Fruit fly (Drosophila melanogaster) whole organism, prepupa: ENCODE data around the gene Elovl7.

Source experiments
- CG10631 ChIP-seq: fragments of 200-800 bp; sonication (Bioruptor generic); optimal IDR thresholded peaks from 2 replicates; lab custom pipeline; 2016; ENCODE audit warnings: missing biosample characterization, missing genetic modification characterization
- CG10669 ChIP-seq: fragments of 200-800 bp; sonication (Bioruptor generic); optimal IDR thresholded peaks from 3 replicates; lab custom pipeline; 2018; ENCODE audit warnings: missing biosample characterization, mild to moderate bottlenecking, missing genetic modification characterization, moderate library complexity
- CG11294 ChIP-seq: fragments of 200-800 bp; sonication (Bioruptor generic); IDR thresholded peaks from 2 replicates; pipeline ENCODE4 v1.3.6; 2022; ENCODE audit warnings: missing biosample characterization, missing genetic modification characterization
- CG11902 ChIP-seq: fragments of 200-800 bp; sonication (Bioruptor generic); optimal IDR thresholded peaks from 3 replicates; lab custom pipeline; 2016; ENCODE audit warnings: missing biosample characterization, missing genetic modification characterization
- CG15336 ChIP-seq: fragments of 200-800 bp; sonication (Bioruptor generic); IDR thresholded peaks from 2 replicates; pipeline ENCODE4 v1.3.6; 2022; ENCODE audit warnings: missing biosample characterization, missing genetic modification characterization
- CG1621 ChIP-seq: fragments of 200-800 bp; sonication (Bioruptor generic); optimal IDR thresholded peaks from 3 replicates; lab custom pipeline; 2018; ENCODE audit warnings: missing biosample characterization, mild to moderate bottlenecking, missing genetic modification characterization
- CG16779 ChIP-seq: fragments of 200-800 bp; sonication (Bioruptor generic); optimal IDR thresholded peaks from 3 replicates; lab custom pipeline; 2017; ENCODE audit warnings: missing biosample characterization, mild to moderate bottlenecking, missing genetic modification characterization
- CG3032 ChIP-seq: fragments of 200-800 bp; optimal IDR thresholded peaks from 2 replicates; lab custom pipeline; 2019; ENCODE audit warnings: missing biosample characterization, mild to moderate bottlenecking, missing genetic modification characterization, moderate library complexity
- CG31627 ChIP-seq: fragments of 200-800 bp; sonication (Bioruptor generic); optimal IDR thresholded peaks from 3 replicates; lab custom pipeline; 2016; ENCODE audit warnings: missing biosample characterization, missing genetic modification characterization
- CG32006 ChIP-seq: fragments of 200-800 bp; sonication (Bioruptor generic); optimal IDR thresholded peaks from 3 replicates; lab custom pipeline; 2017; ENCODE audit warnings: missing biosample characterization, mild to moderate bottlenecking, missing genetic modification characterization
- CG4318 ChIP-seq: fragments of 200-800 bp; sonication (Bioruptor generic); optimal IDR thresholded peaks from 3 replicates; lab custom pipeline; 2017; ENCODE audit warnings: missing biosample characterization, mild to moderate bottlenecking, missing genetic modification characterization
- CG6276 ChIP-seq: fragments of 200-800 bp; sonication (Bioruptor generic); optimal IDR thresholded peaks from 2 replicates; lab custom pipeline; 2017; ENCODE audit warnings: missing biosample characterization, mild to moderate bottlenecking, missing genetic modification characterization
- CG6854 ChIP-seq: fragments of 200-800 bp; sonication (Bioruptor generic); optimal IDR thresholded peaks from 2 replicates; lab custom pipeline; 2017; ENCODE audit warnings: missing biosample characterization, mild to moderate bottlenecking, missing genetic modification characterization
- CG8119 ChIP-seq: fragments of 200-800 bp; sonication (Bioruptor generic); IDR thresholded peaks from 3 replicates; pipeline ENCODE4 v1.3.6; 2022; ENCODE audit warnings: missing biosample characterization, missing genetic modification characterization
- CG8319 ChIP-seq: fragments of 200-800 bp; sonication (Bioruptor generic); optimal IDR thresholded peaks from 3 replicates; lab custom pipeline; 2016; ENCODE audit warnings: missing biosample characterization, missing genetic modification characterization
- CG9139 ChIP-seq: fragments of 200-800 bp; sonication (Bioruptor generic); optimal IDR thresholded peaks from 3 replicates; lab custom pipeline; 2017; ENCODE audit warnings: missing biosample characterization, mild to moderate bottlenecking, missing genetic modification characterization
- Eip75B ChIP-seq: fragments of 200-800 bp; sonication (Bioruptor generic); optimal IDR thresholded peaks from 3 replicates; lab custom pipeline; 2016; ENCODE audit warnings: missing biosample characterization, missing genetic modification characterization
- Eip78C ChIP-seq: fragments of 200-800 bp; sonication (Bioruptor generic); peaks from one replicate; lab custom pipeline; 2016; ENCODE audit warnings: missing biosample characterization, missing genetic modification characterization
- Eip93F ChIP-seq: fragments of 200-800 bp; sonication (Bioruptor generic); optimal IDR thresholded peaks from 2 replicates; lab custom pipeline; 2016; ENCODE audit warnings: missing biosample characterization, mild to moderate bottlenecking, missing genetic modification characterization
- Ets21C ChIP-seq: fragments of 200-800 bp; sonication (Bioruptor generic); optimal IDR thresholded peaks from 3 replicates; lab custom pipeline; 2016; ENCODE audit warnings: missing biosample characterization, missing genetic modification characterization
- Ets96B ChIP-seq: fragments of 200-800 bp; optimal IDR thresholded peaks from 2 replicates; lab custom pipeline; 2019; ENCODE audit warnings: missing biosample characterization, mild to moderate bottlenecking, missing genetic modification characterization, moderate library complexity
- Hr38 ChIP-seq: sonication (Bioruptor generic); optimal IDR thresholded peaks from 2 replicates; lab custom pipeline; 2016; ENCODE audit warnings: missing biosample characterization, missing genetic modification characterization
- Lpt ChIP-seq: fragments of 200-800 bp; sonication (Bioruptor generic); optimal IDR thresholded peaks from 3 replicates; lab custom pipeline; 2016; ENCODE audit warnings: missing biosample characterization, missing genetic modification characterization
- Met ChIP-seq: fragments of 200-800 bp; sonication (Bioruptor generic); optimal IDR thresholded peaks from 3 replicates; lab custom pipeline; 2016; ENCODE audit warnings: missing biosample characterization, missing genetic modification characterization
- OdsH ChIP-seq: fragments of 200-800 bp; sonication (Bioruptor generic); optimal IDR thresholded peaks from 3 replicates; lab custom pipeline; 2016; ENCODE audit warnings: missing biosample characterization, missing genetic modification characterization
- Smox ChIP-seq: fragments of 200-800 bp; sonication (Bioruptor generic); optimal IDR thresholded peaks from 3 replicates; lab custom pipeline; 2016; ENCODE audit warnings: missing biosample characterization, missing genetic modification characterization
- Sox102F ChIP-seq: fragments of 200-800 bp; sonication (Bioruptor generic); optimal IDR thresholded peaks from 2 replicates; lab custom pipeline; 2016; ENCODE audit warnings: missing biosample characterization, mild to moderate bottlenecking, missing genetic modification characterization
- Sox15 ChIP-seq: fragments of 200-800 bp; sonication (Bioruptor generic); optimal IDR thresholded peaks from 3 replicates; lab custom pipeline; 2016; ENCODE audit warnings: missing biosample characterization, missing genetic modification characterization
- acj6 ChIP-seq: fragments of 200-800 bp; sonication (Bioruptor generic); optimal IDR thresholded peaks from 3 replicates; lab custom pipeline; 2016; ENCODE audit warnings: missing biosample characterization, missing genetic modification characterization
- dsx ChIP-seq: fragments of 200-800 bp; optimal IDR thresholded peaks from 3 replicates; lab custom pipeline; 2019; ENCODE audit warnings: missing biosample characterization, mild to moderate bottlenecking, missing genetic modification characterization, moderate library complexity; ENCODE audit not compliant: poor library complexity, severe bottlenecking
- eg ChIP-seq: fragments of 200-800 bp; sonication (Bioruptor generic); IDR thresholded peaks from 3 replicates; pipeline ENCODE4 v1.3.6; 2022; ENCODE audit warnings: missing biosample characterization, missing genetic modification characterization
- esn ChIP-seq: fragments of 200-800 bp; sonication (Bioruptor generic); optimal IDR thresholded peaks from 2 replicates; lab custom pipeline; 2016; ENCODE audit warnings: missing biosample characterization, mild to moderate bottlenecking, missing genetic modification characterization, moderate library complexity
- fd59A ChIP-seq: fragments of 200-800 bp; sonication (Bioruptor generic); optimal IDR thresholded peaks from 2 replicates; lab custom pipeline; 2017; ENCODE audit warnings: missing biosample characterization, mild to moderate bottlenecking, missing genetic modification characterization, missing genetic modification reagents
- fd85E ChIP-seq: fragments of 200-800 bp; sonication (Bioruptor generic); optimal IDR thresholded peaks from 3 replicates; lab custom pipeline; 2016; ENCODE audit warnings: missing biosample characterization, missing genetic modification characterization
- fkh ChIP-seq: fragments of 200-800 bp; sonication (Bioruptor generic); optimal IDR thresholded peaks from 3 replicates; lab custom pipeline; 2017; ENCODE audit warnings: missing biosample characterization, mild to moderate bottlenecking, missing genetic modification characterization, moderate library complexity
- lz ChIP-seq: fragments of 200-800 bp; sonication (Bioruptor generic); optimal IDR thresholded peaks from 3 replicates; lab custom pipeline; 2016; ENCODE audit warnings: missing biosample characterization, missing genetic modification characterization
- net ChIP-seq: fragments of 200-800 bp; sonication (Bioruptor generic); optimal IDR thresholded peaks from 3 replicates; lab custom pipeline; 2016; ENCODE audit warnings: missing biosample characterization, missing genetic modification characterization
- pdm3 ChIP-seq: fragments of 200-800 bp; sonication (Bioruptor generic); optimal IDR thresholded peaks from 3 replicates; lab custom pipeline; 2016; ENCODE audit warnings: missing biosample characterization, missing genetic modification characterization
- salr ChIP-seq, 2 experiments: fragments of 200-800 bp; sonication (Bioruptor generic); optimal IDR thresholded peaks; 3 replicates each; lab custom pipeline; 2016 to 2018; ENCODE audit warnings: missing biosample characterization in 2 of 2, missing genetic modification characterization in 2 of 2, mild to moderate bottlenecking in 1 of 2
- ss ChIP-seq, 2 experiments: fragments of 200-800 bp; sonication (Bioruptor generic); optimal IDR thresholded peaks; 2 replicates in 1 of 2; 3 replicates in 1 of 2; lab custom pipeline; 2017 to 2018; ENCODE audit warnings: mild to moderate bottlenecking in 2 of 2, missing biosample characterization in 2 of 2, missing genetic modification characterization in 2 of 2, moderate library complexity in 1 of 2
- svp ChIP-seq: fragments of 200-800 bp; sonication (Bioruptor generic); peaks from one replicate; lab custom pipeline; 2016; ENCODE audit warnings: missing biosample characterization, missing genetic modification characterization
- topi ChIP-seq: fragments of 200-800 bp; sonication (Bioruptor generic); optimal IDR thresholded peaks from 3 replicates; lab custom pipeline; 2016; ENCODE audit warnings: missing biosample characterization, missing genetic modification characterization
- vri ChIP-seq: fragments of 200-800 bp; sonication (Bioruptor generic); optimal IDR thresholded peaks from 3 replicates; lab custom pipeline; 2016; ENCODE audit warnings: missing biosample characterization, mild to moderate bottlenecking, missing genetic modification characterization

Elovl7 gene

dm6 chr3R:7962778-7963494, 32.7 kb downstream of the Elovl7 start (continued):
- TF ChIP-seq CG16779 (tag; lab: Kevin White, UChicago) = peak; percentile 9
- peak; percentile 92 for TF ChIP-seq CG32006 (GFP tag; lab: Kevin White, UChicago)
- TF ChIP-seq acj6 (GFP tag; lab: Kevin White, UChicago) = peak; percentile 70
- peak; percentile 71 for TF ChIP-seq Ets96B
- peak; percentile 77 for TF ChIP-seq CG10631 (GFP tag; lab: Kevin White, UChicago)
- TF ChIP-seq Met (GFP tag; lab: Kevin White, UChicago) = peak; percentile 61
- peak; percentile 56 for TF ChIP-seq eg (GFP tag; lab: Robert Waterston, UW)
- peak in 1 of 2 experiments; percentile 90 for TF ChIP-seq salr (GFP tag; optimal IDR thresholded peaks at IDR 0.05; lab: Kevin White, UChicago)
- TF ChIP-seq net (GFP tag; lab: Kevin White, UChicago) = peak; percentile 72
- peak; percentile 40 for TF ChIP-seq CG9139 (GFP tag; lab: Kevin White, UChicago)
- TF ChIP-seq topi = peak; percentile 57
- peak; percentile 29 for TF ChIP-seq CG8319
- no peak for TF ChIP-seq vri (GFP tag; lab: Kevin White, UChicago)
- peak; percentile 67 for TF ChIP-seq Sox15
- TF ChIP-seq fd85E (GFP tag; lab: Kevin White, UChicago) = peak; percentile 16
- peak; percentile 44; the same call in 1 of the 2 replicates for TF ChIP-seq CG15336 (GFP tag; lab: Robert Waterston, UW)
- no peak for TF ChIP-seq Hr38 (GFP tag; lab: Kevin White, UChicago)
- TF ChIP-seq dsx (GFP tag; lab: Kevin White, UChicago) = peak; percentile 81
- TF ChIP-seq CG1621 = no peak
- TF ChIP-seq CG11902 = peak; percentile 38
- TF ChIP-seq CG6276 (GFP tag; lab: Kevin White, UChicago) = peak; percentile 83
- TF ChIP-seq esn (GFP tag; lab: Kevin White, UChicago) = peak; percentile 77

dm6 chr3R:7961348-7961747, 34.3 kb downstream of the Elovl7 start:
- TF ChIP-seq fd59A (GFP tag; lab: Kevin White, UChicago) = no peak
- peak; percentile 84 for TF ChIP-seq dsx (GFP tag; lab: Kevin White, UChicago)

dm6 chr3R:7957008-7957407, 38.6 kb downstream of the Elovl7 start:
- TF ChIP-seq CG3032 (tag; lab: Kevin White, UChicago) (no peak), Hr38 (GFP tag; lab: Kevin White, UChicago) (no peak), Lpt (peak; percentile 1), dsx (GFP tag; lab: Kevin White, UChicago) (peak; percentile 100), Eip75B (no peak), Eip78C (GFP tag; lab: Kevin White, UChicago) (peak; percentile 25), CG4318 (no peak)

dm6 chr3R:7954477-7954876, 41.2 kb downstream of the Elovl7 start:
- TF ChIP-seq CG31627 (GFP tag; lab: Kevin White, UChicago) = no peak
- no peak for TF ChIP-seq OdsH (GFP tag; lab: Kevin White, UChicago)
- TF ChIP-seq CG8119 = no peak
- no peak for TF ChIP-seq acj6 (GFP tag; lab: Kevin White, UChicago)
- no peak for TF ChIP-seq esn (GFP tag; lab: Kevin White, UChicago)
- no peak for TF ChIP-seq Eip75B
- peak in 1 of 2 experiments; percentile 83 for TF ChIP-seq ss (GFP tag; optimal IDR thresholded peaks at IDR 0.05; lab: Kevin White, UChicago)
- no peak for TF ChIP-seq Ets21C
- no peak for TF ChIP-seq salr (GFP tag; optimal IDR thresholded peaks at IDR 0.05; lab: Kevin White, UChicago)
- no peak for TF ChIP-seq CG32006 (GFP tag; lab: Kevin White, UChicago)
- TF ChIP-seq CG3032 (tag; lab: Kevin White, UChicago) = no peak
- TF ChIP-seq svp = no peak
- TF ChIP-seq lz (GFP tag; lab: Kevin White, UChicago) = no peak
- TF ChIP-seq CG11294 = no peak
- no peak for TF ChIP-seq fkh (GFP tag; lab: Kevin White, UChicago)
- no peak for TF ChIP-seq pdm3 (GFP tag; lab: Kevin White, UChicago)
- TF ChIP-seq Sox102F = peak; percentile 7
- TF ChIP-seq CG10669 = no peak
- TF ChIP-seq dsx (GFP tag; lab: Kevin White, UChicago) = peak; percentile 94
- TF ChIP-seq Smox (GFP tag; lab: Kevin White, UChicago) = no peak
- no peak for TF ChIP-seq vri (GFP tag; lab: Kevin White, UChicago)
- TF ChIP-seq CG6854 = peak; percentile 11
- no peak for TF ChIP-seq CG8319
- TF ChIP-seq CG9139 (GFP tag; lab: Kevin White, UChicago) = no peak
- TF ChIP-seq CG6276 (GFP tag; lab: Kevin White, UChicago) = no peak
- no peak for TF ChIP-seq fd59A (GFP tag; lab: Kevin White, UChicago)
- TF ChIP-seq Eip93F (GFP tag; lab: Kevin White, UChicago) = no peak
